Worm (Caenorhabditis elegans) whole organism, L4 larva: ENCODE results near the gene F37C4.6.

Source experiments
- F10B5.3 ChIP-seq: sonication (generic microtip); optimal IDR thresholded peaks from 2 replicates; lab custom pipeline; 2016; ENCODE audit warnings: mild to moderate bottlenecking, missing genetic modification characterization, missing compliant biosample characterization
- F26F4.8 ChIP-seq: fragments of 200-800 bp; sonication (Bioruptor generic); conservative IDR thresholded peaks from 2 replicates; pipeline ENCODE4 v1.3.6; 2022; ENCODE audit warnings: missing genetic modification characterization, missing compliant biosample characterization
- F49E8.2 ChIP-seq: sonication (generic microtip); optimal IDR thresholded peaks from 2 replicates; lab custom pipeline; 2016; ENCODE audit warnings: missing compliant biosample characterization, mild to moderate bottlenecking, missing genetic modification characterization, borderline replicate concordance
- T26A8.4 ChIP-seq: fragments of 200-800 bp; sonication (Bioruptor generic); IDR thresholded peaks from 2 replicates; pipeline ENCODE4 v1.3.6; 2022; ENCODE audit warnings: missing genetic modification characterization, missing compliant biosample characterization
- ZK337.2 ChIP-seq: fragments of 200-800 bp; sonication (Bioruptor generic); IDR thresholded peaks from 2 replicates; pipeline ENCODE4 v1.3.6; 2022; ENCODE audit warnings: missing genetic modification reagents, missing genetic modification characterization, missing compliant biosample characterization
- ZK546.5 ChIP-seq, 2 experiments: sonication (generic microtip); optimal IDR thresholded peaks; 2 replicates each; lab custom pipeline; 2017; ENCODE audit warnings: missing biosample characterization in 2 of 2, missing genetic modification characterization in 2 of 2
- aly-2 ChIP-seq: sonication (generic microtip); optimal IDR thresholded peaks from 2 replicates; lab custom pipeline; 2018; ENCODE audit warnings: missing biosample characterization, missing genetic modification characterization
- ceh-28 ChIP-seq: fragments of 150-350 bp; optimal IDR thresholded peaks from 2 replicates; lab custom pipeline; 2014; ENCODE audit warnings: missing biosample characterization, missing genetic modification reagents, missing genetic modification characterization
- ceh-44 ChIP-seq: fragments of 200-800 bp; sonication (Bioruptor generic); IDR thresholded peaks from 2 replicates; pipeline ENCODE4 v1.3.6; 2022; ENCODE audit warnings: missing genetic modification reagents, missing genetic modification characterization, missing compliant biosample characterization
- ces-1 ChIP-seq: fragments of 150-350 bp; sonication (generic microtip); optimal IDR thresholded peaks from 4 replicates; lab custom pipeline; 2014; ENCODE audit warnings: missing biosample characterization, missing genetic modification reagents, missing genetic modification characterization
- ctbp-1 ChIP-seq: fragments of 200-800 bp; sonication (Bioruptor generic); IDR thresholded peaks from 2 replicates; pipeline ENCODE4 v1.3.6; 2022; ENCODE audit warnings: missing genetic modification reagents, missing genetic modification characterization, missing compliant biosample characterization
- daf-16 ChIP-seq, 3 experiments: sonication (generic microtip); optimal IDR thresholded peaks; 2 replicates each; lab custom pipeline; 2016 to 2017; ENCODE audit warnings: missing genetic modification characterization in 3 of 3, missing genetic modification reagents in 3 of 3, mild to moderate bottlenecking in 2 of 3, missing compliant biosample characterization in 2 of 3, missing biosample characterization in 1 of 3, moderate library complexity in 1 of 3
- dmd-8 ChIP-seq: fragments of 200-800 bp; sonication (Bioruptor generic); IDR thresholded peaks from 2 replicates; pipeline ENCODE4 v1.3.6; 2022; ENCODE audit warnings: missing genetic modification characterization, missing compliant biosample characterization
- dve-1 ChIP-seq: sonication (generic microtip); optimal IDR thresholded peaks from 2 replicates; lab custom pipeline; 2017; ENCODE audit warnings: antibody characterized with exemption, mild to moderate bottlenecking, missing genetic modification characterization, missing compliant biosample characterization; ENCODE audit not compliant: insufficient read depth
- egl-27 ChIP-seq: sonication (generic microtip); optimal IDR thresholded peaks from 3 replicates; lab custom pipeline; 2017; ENCODE audit warnings: missing biosample characterization, missing genetic modification reagents, missing genetic modification characterization
- fkh-10 ChIP-seq: fragments of 150-350 bp; optimal IDR thresholded peaks from 2 replicates; lab custom pipeline; 2014; ENCODE audit warnings: missing biosample characterization, missing genetic modification reagents, missing genetic modification characterization
- fos-1 ChIP-seq: fragments of 150-350 bp; optimal IDR thresholded peaks from 2 replicates; lab custom pipeline; 2014; ENCODE audit warnings: missing biosample characterization, missing genetic modification characterization
- gei-8 ChIP-seq: fragments of 200-800 bp; sonication (Bioruptor generic); optimal IDR thresholded peaks from 2 replicates; lab custom pipeline; 2018; ENCODE audit warnings: mild to moderate bottlenecking, missing genetic modification characterization, missing compliant biosample characterization
- hlh-11 ChIP-seq: fragments of 200-800 bp; sonication (Bioruptor generic); optimal IDR thresholded peaks from 2 replicates; lab custom pipeline; 2018; ENCODE audit warnings: mild to moderate bottlenecking, missing genetic modification characterization, missing compliant biosample characterization
- hlh-30 ChIP-seq: sonication (generic microtip); optimal IDR thresholded peaks from 2 replicates; lab custom pipeline; 2017; ENCODE audit warnings: antibody characterized with exemption, mild to moderate bottlenecking, missing genetic modification characterization, missing compliant biosample characterization; ENCODE audit not compliant: insufficient read depth
- jun-1 ChIP-seq: fragments of 150-350 bp; optimal IDR thresholded peaks from 2 replicates; lab custom pipeline; 2014; ENCODE audit warnings: missing biosample characterization, missing genetic modification reagents, missing genetic modification characterization
- lin-13 ChIP-seq: fragments of 150-350 bp; optimal IDR thresholded peaks from 2 replicates; lab custom pipeline; 2014; ENCODE audit warnings: missing biosample characterization, missing genetic modification reagents, missing genetic modification characterization
- lin-38 ChIP-seq: fragments of 200-800 bp; sonication (Bioruptor generic); IDR thresholded peaks from 2 replicates; pipeline ENCODE4 v1.3.6; 2022; ENCODE audit warnings: missing genetic modification reagents, missing genetic modification characterization, missing compliant biosample characterization
- lin-39 ChIP-seq: fragments of 150-350 bp; optimal IDR thresholded peaks from 2 replicates; lab custom pipeline; 2014; ENCODE audit warnings: missing biosample characterization, missing genetic modification reagents, missing genetic modification characterization
- mdl-1 ChIP-seq, 2 experiments: fragments of 150-350 bp in 1 of 2; sonication (generic microtip) in 1 of 2; optimal IDR thresholded peaks; 2 replicates each; lab custom pipeline; 2014 to 2017; ENCODE audit warnings: missing biosample characterization in 2 of 2, missing genetic modification characterization in 2 of 2
- mes-2 ChIP-seq: sonication (generic microtip); optimal IDR thresholded peaks from 2 replicates; lab custom pipeline; 2016; ENCODE audit warnings: missing genotype, mild to moderate bottlenecking, missing genetic modification characterization, missing compliant biosample characterization; ENCODE audit not compliant: poor library complexity, severe bottlenecking
- mxl-2 ChIP-seq: fragments of 200-800 bp; sonication (Bioruptor generic); conservative IDR thresholded peaks from 2 replicates; pipeline ENCODE4 v1.3.6; 2022; ENCODE audit warnings: missing genetic modification reagents, missing genetic modification characterization, missing compliant biosample characterization
- nhr-102 ChIP-seq: sonication (generic microtip); optimal IDR thresholded peaks from 2 replicates; lab custom pipeline; 2016; ENCODE audit warnings: mild to moderate bottlenecking, missing genetic modification characterization, moderate library complexity, missing compliant biosample characterization
- nhr-11 ChIP-seq: fragments of 150-350 bp; optimal IDR thresholded peaks from 2 replicates; lab custom pipeline; 2014; ENCODE audit warnings: missing biosample characterization, missing genetic modification characterization
- nhr-111 ChIP-seq: fragments of 200-800 bp; sonication (Bioruptor generic); optimal IDR thresholded peaks from 2 replicates; lab custom pipeline; 2018; ENCODE audit warnings: mild to moderate bottlenecking, missing genetic modification characterization, missing compliant biosample characterization
- nhr-48 ChIP-seq: sonication (generic microtip); optimal IDR thresholded peaks from 2 replicates; lab custom pipeline; 2016; ENCODE audit warnings: mild to moderate bottlenecking, missing genetic modification characterization, missing compliant biosample characterization
- nhr-76 ChIP-seq: fragments of 150-350 bp; optimal IDR thresholded peaks from 2 replicates; lab custom pipeline; 2014; ENCODE audit warnings: missing biosample characterization, missing genetic modification characterization
- nhr-77 ChIP-seq: fragments of 150-350 bp; optimal IDR thresholded peaks from 2 replicates; lab custom pipeline; 2014; ENCODE audit warnings: missing biosample characterization, missing genetic modification characterization
- php-3 ChIP-seq: fragments of 200-800 bp; sonication (Bioruptor generic); IDR thresholded peaks from 2 replicates; pipeline ENCODE4 v1.3.6; 2022; ENCODE audit warnings: missing genetic modification reagents, missing genetic modification characterization, missing compliant biosample characterization
- sdz-12 ChIP-seq: fragments of 200-800 bp; sonication (Bioruptor generic); optimal IDR thresholded peaks from 2 replicates; lab custom pipeline; 2018; ENCODE audit warnings: mild to moderate bottlenecking, missing genetic modification characterization, missing compliant biosample characterization
- snpc-1.2 ChIP-seq: fragments of 200-800 bp; sonication (Bioruptor generic); IDR thresholded peaks from 2 replicates; pipeline ENCODE4 v1.3.6; 2022; ENCODE audit warnings: missing genetic modification reagents, missing genetic modification characterization, missing compliant biosample characterization
- spr-1 ChIP-seq: sonication (generic microtip); optimal IDR thresholded peaks from 2 replicates; lab custom pipeline; 2016; ENCODE audit warnings: mild to moderate bottlenecking, missing genetic modification characterization, missing compliant biosample characterization
- unc-130 ChIP-seq: sonication (generic microtip); optimal IDR thresholded peaks from 2 replicates; lab custom pipeline; 2016; ENCODE audit warnings: missing genetic modification reagents, missing genetic modification characterization, missing compliant biosample characterization
- unc-39 ChIP-seq: sonication (generic microtip); optimal IDR thresholded peaks from 2 replicates; lab custom pipeline; 2017; ENCODE audit warnings: missing biosample characterization, missing genetic modification characterization
- vab-7 ChIP-seq: fragments of 200-800 bp; sonication (Bioruptor generic); IDR thresholded peaks from 2 replicates; pipeline ENCODE4 v1.3.6; 2022; ENCODE audit warnings: missing genetic modification reagents, missing genetic modification characterization, missing compliant biosample characterization
- zfp-2 ChIP-seq: sonication (generic microtip); optimal IDR thresholded peaks from 2 replicates; lab custom pipeline; 2016; ENCODE audit warnings: mild to moderate bottlenecking, missing genetic modification characterization, missing compliant biosample characterization
- zfp-3 ChIP-seq: fragments of 200-800 bp; sonication (Bioruptor generic); conservative IDR thresholded peaks from 2 replicates; pipeline ENCODE4 v1.3.6; 2022; ENCODE audit warnings: missing genetic modification reagents, missing genetic modification characterization, missing compliant biosample characterization
- ztf-11 ChIP-seq: fragments of 150-350 bp; optimal IDR thresholded peaks from 2 replicates; lab custom pipeline; 2014; ENCODE audit warnings: missing biosample characterization, missing genetic modification characterization

F37C4.6 gene

ce11 chrIV:3844584-3844983 lies 33.5 kb downstream of the F37C4.6 start:
- no peak for TF ChIP-seq nhr-11 (tag; lab: Kevin White, UChicago)
- TF ChIP-seq lin-38 (GFP tag; lab: Robert Waterston, UW) = no peak
- TF ChIP-seq zfp-2 (tag; lab: Kevin White, UChicago) = no peak
- no peak for TF ChIP-seq mxl-2 (GFP tag; lab: Robert Waterston, UW)
- no peak for TF ChIP-seq F26F4.8
- no peak for TF ChIP-seq ces-1 (GFP tag; lab: Kevin White, UChicago)
- no peak for TF ChIP-seq nhr-102
- no peak for TF ChIP-seq nhr-111
- no peak for TF ChIP-seq sdz-12
- TF ChIP-seq zfp-3 (GFP tag; lab: Robert Waterston, UW) = no peak
- TF ChIP-seq php-3 (GFP tag; lab: Robert Waterston, UW) = no peak
- no peak for TF ChIP-seq F10B5.3 (tag; lab: Kevin White, UChicago)
- no peak for TF ChIP-seq hlh-30 (tag; lab: Kevin White, UChicago)
- no peak for TF ChIP-seq ctbp-1 (GFP tag; lab: Robert Waterston, UW)
- TF ChIP-seq ZK337.2 (GFP tag; lab: Robert Waterston, UW) = no peak
- no peak for TF ChIP-seq T26A8.4 (GFP tag; lab: Robert Waterston, UW)

DNA sequence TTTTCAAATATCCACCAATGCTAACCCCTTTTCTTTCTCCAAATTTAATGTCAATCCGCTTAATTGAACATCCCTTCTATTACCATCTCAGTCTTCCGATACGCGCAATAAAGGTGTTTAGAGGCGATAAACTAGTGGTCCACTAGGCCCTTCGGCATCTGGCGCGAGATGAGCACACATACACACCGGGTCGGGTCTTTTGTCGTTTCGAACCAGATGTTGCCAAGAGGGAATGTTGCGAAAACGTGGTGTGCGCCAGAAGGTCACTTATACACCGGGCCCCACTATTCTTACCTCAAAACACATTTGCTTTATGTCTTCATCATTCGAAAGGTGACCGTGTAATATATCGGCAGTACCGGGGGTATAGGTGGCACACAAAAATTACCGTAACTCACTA lies 34.1 kb downstream of the F37C4.6 start:
- TF ChIP-seq vab-7 (GFP tag; lab: Robert Waterston, UW) (no peak), unc-130 (no peak), dve-1 (tag; lab: Kevin White, UChicago) (no peak), lin-13 (GFP tag; lab: Kevin White, UChicago) (no peak), ZK337.2 (GFP tag; lab: Robert Waterston, UW) (no peak), nhr-77 (no peak), snpc-1.2 (GFP tag; lab: Robert Waterston, UW) (no peak), ces-1 (GFP tag; lab: Kevin White, UChicago) (no peak), mdl-1 (tag; optimal IDR thresholded peaks at IDR 0.05; lab: Kevin White, UChicago) (no peak), aly-2 (no peak), mes-2 (no peak), F49E8.2 (no peak), daf-16 (GFP tag; optimal IDR thresholded peaks at IDR 0.05; lab: Kevin White, UChicago) (no peak), daf-16 (tag; optimal IDR thresholded peaks at IDR 0.05; lab: Kevin White, UChicago) (no peak), ceh-44 (GFP tag; lab: Robert Waterston, UW) (no peak), gei-8 (no peak), ceh-28 (tag; lab: Kevin White, UChicago) (no peak), jun-1 (no peak), unc-39 (tag; lab: Kevin White, UChicago) (no peak), fkh-10 (no peak)
- TF ChIP-seq, all 104 proteins: peak for 0

DNA sequence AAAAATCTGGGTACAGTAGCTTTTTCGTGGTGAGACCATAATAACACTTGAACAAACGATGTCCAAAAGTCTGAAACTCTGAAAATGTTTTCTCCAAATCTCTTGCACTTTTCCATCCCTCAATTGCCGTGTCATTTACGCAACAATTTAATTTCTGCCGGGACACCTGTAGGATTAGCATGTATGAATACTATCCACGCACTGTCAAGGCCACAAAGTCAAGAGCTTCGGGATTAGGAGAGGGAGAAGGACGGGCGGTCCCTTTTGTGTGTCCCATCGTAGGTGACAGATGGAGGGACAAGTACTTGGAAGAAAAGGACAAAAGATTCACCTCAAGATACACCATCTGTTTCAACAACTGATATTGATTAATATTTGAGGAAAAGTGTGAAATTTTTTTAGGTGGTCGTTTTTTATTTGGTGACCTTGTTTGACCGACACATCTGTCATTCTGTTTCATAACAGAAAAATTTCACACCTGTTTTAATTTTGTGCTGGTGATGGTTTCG lies 35.1 kb downstream of the F37C4.6 start:
- TF ChIP-seq hlh-30 (tag; lab: Kevin White, UChicago) = no peak
- TF ChIP-seq egl-27 (tag; lab: Kevin White, UChicago) = no peak

DNA sequence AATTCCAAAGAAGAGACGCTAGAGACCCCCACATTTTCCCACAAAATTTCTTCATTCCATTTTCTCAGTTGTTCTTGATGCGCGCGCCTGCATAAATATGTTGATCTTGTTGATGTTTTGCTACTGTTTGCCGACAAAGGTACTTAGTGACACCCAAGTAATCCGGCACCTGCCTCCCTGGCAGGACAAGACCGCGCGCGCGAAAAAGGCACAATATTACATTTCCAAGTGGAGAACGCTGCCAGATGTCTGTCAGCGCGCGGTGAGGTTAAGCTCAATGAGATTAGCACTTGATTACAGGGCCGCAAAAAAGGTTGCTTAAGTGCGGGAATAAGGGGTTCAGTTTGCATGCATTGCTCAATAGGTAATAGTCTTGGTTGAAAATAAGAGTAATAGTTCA lies 36.5 kb downstream of the F37C4.6 start:
- TF ChIP-seq dmd-8 (GFP tag; lab: Robert Waterston, UW) (no peak), ztf-11 (no peak), hlh-11 (tag; lab: Kevin White, UChicago) (no peak), fos-1 (tag; lab: Kevin White, UChicago) (no peak), lin-39 (tag; lab: Kevin White, UChicago) (no peak), nhr-76 (tag; lab: Kevin White, UChicago) (no peak), nhr-48 (no peak), mes-2 (no peak), ZK546.5 (tag; optimal IDR thresholded peaks at IDR 0.05; lab: Kevin White, UChicago) (no peak), spr-1 (tag; lab: Kevin White, UChicago) (no peak)
